Worm (Caenorhabditis elegans): Measurements from ENCODE around the gene moc-2.

DNA sequence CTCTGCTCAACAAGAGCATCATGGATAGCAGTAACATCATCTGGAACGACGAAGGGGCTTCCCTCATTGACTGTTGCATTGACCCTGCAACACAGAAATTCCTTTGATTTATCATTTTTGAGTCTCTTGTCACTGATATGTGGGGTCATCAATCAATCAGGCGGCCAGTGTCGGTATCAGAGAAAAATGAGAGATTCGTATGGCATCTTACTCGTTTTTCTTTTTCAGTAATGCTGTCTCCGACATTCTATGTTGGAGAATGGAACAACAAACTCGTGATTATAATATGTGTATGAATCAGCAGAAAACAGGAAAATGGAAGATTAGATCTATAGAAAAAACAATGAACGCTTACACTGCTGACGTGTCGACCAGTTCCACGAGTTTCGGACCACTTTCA is 823 bp downstream of the moc-2 start:
- TF ChIP-seq ama-1 (optimal IDR thresholded peaks at IDR 0.05): no peak
- no peak for TF ChIP-seq hmg-4 (GFP tag; optimal IDR thresholded peaks at IDR 0.05)
- TF ChIP-seq pes-1 (GFP tag; IDR thresholded peaks at IDR 0.05): no peak
- TF ChIP-seq F13C5.2 (tag; optimal IDR thresholded peaks at IDR 0.05): no peak
- TF ChIP-seq ceh-36 (tag; optimal IDR thresholded peaks at IDR 0.05): no peak
- no peak for TF ChIP-seq tbx-11 (GFP tag; IDR thresholded peaks at IDR 0.05)
- no peak for TF ChIP-seq tbx-37 (GFP tag; conservative IDR thresholded peaks at IDR 0.05)
- TF ChIP-seq hnd-1 (tag; optimal IDR thresholded peaks at IDR 0.05): no peak
- TF ChIP-seq flt-1 (GFP tag; IDR thresholded peaks at IDR 0.05): no peak

Data from whole organism, early embryonic.